Fruit fly (Drosophila melanogaster) whole organism, embryonic: ENCODE results near the gene CG13694.

Experiments
- Asciz ChIP-seq: fragments of 200-800 bp; sonication (Bioruptor generic); optimal IDR thresholded peaks from 2 replicates; lab custom pipeline; 2017; ENCODE audit warnings: missing biosample characterization, mild to moderate bottlenecking, missing genetic modification characterization, missing genetic modification reagents
- Blimp-1 ChIP-seq: fragments of 200-800 bp; sonication (Bioruptor generic); optimal IDR thresholded peaks from 3 replicates; lab custom pipeline; 2018; ENCODE audit warnings: missing biosample characterization, missing genetic modification characterization, mild to moderate bottlenecking, moderate library complexity, missing genetic modification reagents
- BtbVII ChIP-seq: fragments of 200-800 bp; sonication (Bioruptor generic); optimal IDR thresholded peaks from 3 replicates; lab custom pipeline; 2017; ENCODE audit warnings: missing biosample characterization, mild to moderate bottlenecking, missing genetic modification characterization
- CG10267 ChIP-seq: fragments of 200-800 bp; sonication (Bioruptor generic); optimal IDR thresholded peaks from 2 replicates; lab custom pipeline; 2018; ENCODE audit warnings: missing biosample characterization, mild to moderate bottlenecking, missing genetic modification characterization, moderate library complexity
- CG10431 ChIP-seq: fragments of 200-800 bp; sonication (Bioruptor generic); optimal IDR thresholded peaks from 3 replicates; lab custom pipeline; 2018; ENCODE audit warnings: missing biosample characterization, mild to moderate bottlenecking, missing genetic modification characterization
- CG10543 ChIP-seq: fragments of 200-800 bp; sonication (Bioruptor generic); optimal IDR thresholded peaks from 3 replicates; lab custom pipeline; 2017; ENCODE audit warnings: missing biosample characterization, mild to moderate bottlenecking, missing genetic modification characterization, moderate library complexity
- CG12155 ChIP-seq: fragments of 200-800 bp; sonication (Bioruptor generic); optimal IDR thresholded peaks from 3 replicates; lab custom pipeline; 2016; ENCODE audit warnings: missing biosample characterization, missing genetic modification characterization
- CG13296 ChIP-seq: fragments of 200-800 bp; sonication (Bioruptor generic); optimal IDR thresholded peaks from 3 replicates; lab custom pipeline; 2018; ENCODE audit warnings: missing biosample characterization, mild to moderate bottlenecking, missing genetic modification characterization
- CG15011 ChIP-seq: fragments of 200-800 bp; sonication (Bioruptor generic); optimal IDR thresholded peaks from 3 replicates; lab custom pipeline; 2018; ENCODE audit warnings: missing biosample characterization, mild to moderate bottlenecking, missing genetic modification characterization
- CG15514 ChIP-seq: fragments of 200-800 bp; sonication (Bioruptor generic); optimal IDR thresholded peaks from 3 replicates; lab custom pipeline; 2017; ENCODE audit warnings: missing biosample characterization, missing genetic modification characterization, mild to moderate bottlenecking, moderate library complexity, missing genetic modification reagents
- CG1603 ChIP-seq: fragments of 200-800 bp; sonication (Bioruptor generic); optimal IDR thresholded peaks from 2 replicates; lab custom pipeline; 2019; ENCODE audit warnings: missing biosample characterization, mild to moderate bottlenecking, missing genetic modification characterization, moderate library complexity
- CG17612 ChIP-seq: fragments of 200-800 bp; sonication (Bioruptor generic); IDR thresholded peaks from 2 replicates; pipeline ENCODE4 v1.3.6; 2022; ENCODE audit warnings: missing biosample characterization, missing genetic modification characterization
- CG2199 ChIP-seq: fragments of 200-800 bp; sonication (Bioruptor generic); IDR thresholded peaks from 3 replicates; pipeline ENCODE4 v1.3.6; 2022; ENCODE audit warnings: missing biosample characterization, missing genetic modification characterization
- CG3163 ChIP-seq: fragments of 200-800 bp; sonication (Bioruptor generic); optimal IDR thresholded peaks from 3 replicates; lab custom pipeline; 2016; ENCODE audit warnings: missing biosample characterization, missing genetic modification characterization
- CG32532 ChIP-seq: fragments of 200-800 bp; sonication (Bioruptor generic); IDR thresholded peaks from 2 replicates; pipeline ENCODE4 v1.3.6; 2022; ENCODE audit warnings: missing biosample characterization, missing genetic modification characterization
- CG33557 ChIP-seq: fragments of 200-800 bp; sonication (Bioruptor generic); optimal IDR thresholded peaks from 2 replicates; lab custom pipeline; 2019; ENCODE audit warnings: missing biosample characterization, mild to moderate bottlenecking, missing genetic modification characterization, moderate library complexity
- CG34422 ChIP-seq: fragments of 200-800 bp; sonication (Bioruptor generic); IDR thresholded peaks from 3 replicates; pipeline ENCODE4 v1.3.6; 2022; ENCODE audit warnings: missing biosample characterization, missing genetic modification characterization
- CG6813 ChIP-seq: fragments of 200-800 bp; sonication (Bioruptor generic); optimal IDR thresholded peaks from 2 replicates; lab custom pipeline; 2017; ENCODE audit warnings: missing biosample characterization, missing genetic modification characterization, mild to moderate bottlenecking, moderate library complexity, missing genetic modification reagents
- CG7372 ChIP-seq: fragments of 200-800 bp; sonication (Bioruptor generic); IDR thresholded peaks from 2 replicates; pipeline ENCODE4 v1.3.6; 2022; ENCODE audit warnings: missing biosample characterization, missing genetic modification characterization
- CG8359 ChIP-seq: fragments of 200-800 bp; sonication (Bioruptor generic); optimal IDR thresholded peaks from 2 replicates; lab custom pipeline; 2017; ENCODE audit warnings: missing biosample characterization, mild to moderate bottlenecking, missing genetic modification characterization, borderline replicate concordance
- CG8765 ChIP-seq: fragments of 200-800 bp; sonication (Bioruptor generic); IDR thresholded peaks from 2 replicates; pipeline ENCODE4 v1.3.6; 2022; ENCODE audit warnings: missing biosample characterization, missing genetic modification characterization
- D19A ChIP-seq: fragments of 200-800 bp; optimal IDR thresholded peaks from 3 replicates; lab custom pipeline; 2019; ENCODE audit warnings: missing biosample characterization, mild to moderate bottlenecking, missing genetic modification characterization, moderate library complexity
- Dp ChIP-seq: fragments of 200-800 bp; sonication (Bioruptor generic); optimal IDR thresholded peaks from 2 replicates; lab custom pipeline; 2018; ENCODE audit warnings: missing biosample characterization, mild to moderate bottlenecking, missing genetic modification characterization, moderate library complexity
- Drgx ChIP-seq: fragments of 200-800 bp; sonication (Bioruptor generic); IDR thresholded peaks from 2 replicates; pipeline ENCODE4 v1.3.6; 2022; ENCODE audit warnings: missing biosample characterization, missing genetic modification characterization
- Ets65A ChIP-seq: fragments of 200-800 bp; sonication (Bioruptor generic); peaks from one replicate; lab custom pipeline; 2016; ENCODE audit warnings: missing biosample characterization, missing genetic modification characterization
- Mad ChIP-seq: fragments of 200-800 bp; sonication (Bioruptor generic); optimal IDR thresholded peaks from 2 replicates; lab custom pipeline; 2016; ENCODE audit warnings: missing biosample characterization, missing genetic modification characterization
- Max ChIP-seq: fragments of 200-800 bp; sonication (Bioruptor generic); optimal IDR thresholded peaks from 2 replicates; lab custom pipeline; 2016; ENCODE audit warnings: missing biosample characterization, mild to moderate bottlenecking, missing genetic modification characterization
- Med ChIP-seq: fragments of 200-800 bp; sonication (Bioruptor generic); peaks from one replicate; lab custom pipeline; 2016; ENCODE audit warnings: missing biosample characterization, missing genetic modification characterization, mild to moderate bottlenecking, inconsistent platforms, moderate library complexity
- Nf-YB ChIP-seq: fragments of 200-800 bp; sonication (Bioruptor generic); optimal IDR thresholded peaks from 3 replicates; lab custom pipeline; 2019; ENCODE audit warnings: missing biosample characterization, mild to moderate bottlenecking, missing genetic modification characterization, moderate library complexity
- Optix ChIP-seq: fragments of 200-800 bp; sonication (Bioruptor generic); IDR thresholded peaks from 3 replicates; pipeline ENCODE4 v1.3.6; 2022; ENCODE audit warnings: missing biosample characterization, missing genetic modification characterization
- YL-1 ChIP-seq: fragments of 200-800 bp; sonication (Bioruptor generic); optimal IDR thresholded peaks from 3 replicates; lab custom pipeline; 2017; ENCODE audit warnings: missing biosample characterization, mild to moderate bottlenecking, missing genetic modification characterization
- bbx ChIP-seq: fragments of 200-800 bp; sonication (Bioruptor generic); IDR thresholded peaks from 2 replicates; pipeline ENCODE4 v1.3.6; 2022; ENCODE audit warnings: missing biosample characterization, missing genetic modification characterization; ENCODE audit not compliant: partially characterized antibody
- bowl ChIP-seq: fragments of 200-800 bp; sonication (Bioruptor generic); IDR thresholded peaks from 2 replicates; pipeline ENCODE4 v1.3.6; 2022; ENCODE audit warnings: missing biosample characterization, missing genetic modification characterization
- btn ChIP-seq: fragments of 200-800 bp; sonication (Bioruptor generic); optimal IDR thresholded peaks from 2 replicates; lab custom pipeline; 2016; ENCODE audit warnings: missing biosample characterization, missing genetic modification characterization
- cas ChIP-seq: fragments of 200-800 bp; sonication (Bioruptor generic); IDR thresholded peaks from 2 replicates; pipeline ENCODE4 v1.3.6; 2022; ENCODE audit warnings: missing biosample characterization, missing genetic modification characterization
- caup ChIP-seq: fragments of 200-800 bp; sonication (Bioruptor generic); optimal IDR thresholded peaks from 3 replicates; lab custom pipeline; 2017; ENCODE audit warnings: missing biosample characterization, mild to moderate bottlenecking, missing genetic modification characterization, moderate library complexity; ENCODE audit not compliant: severe bottlenecking
- croc ChIP-seq: fragments of 200-800 bp; sonication (Bioruptor generic); conservative IDR thresholded peaks from 3 replicates; pipeline ENCODE4 v1.3.6; 2022; ENCODE audit warnings: missing biosample characterization, missing genetic modification characterization
- dm ChIP-seq: fragments of 200-800 bp; sonication (Bioruptor generic); optimal IDR thresholded peaks from 3 replicates; lab custom pipeline; 2016; ENCODE audit warnings: missing biosample characterization, missing genetic modification characterization
- hkb ChIP-seq, 2 experiments: fragments of 200-800 bp in 1 of 2; fragments of >200 bp in 1 of 2; sonication (Bioruptor generic) in 1 of 2; IDR thresholded peaks in 1 of 2; optimal IDR thresholded peaks in 1 of 2; 2 replicates each; pipeline versions ENCODE4 v1.3.6 to Lab custom; 2017 to 2022; ENCODE audit warnings: missing biosample characterization in 1 of 2, missing genetic modification characterization in 1 of 2
- jing ChIP-seq: fragments of 200-800 bp; sonication (Bioruptor generic); optimal IDR thresholded peaks from 2 replicates; lab custom pipeline; 2018; ENCODE audit warnings: missing biosample characterization, mild to moderate bottlenecking, missing genetic modification characterization
- nau ChIP-seq: fragments of 200-800 bp; sonication (Bioruptor generic); optimal IDR thresholded peaks from 3 replicates; lab custom pipeline; 2017; ENCODE audit warnings: missing biosample characterization, mild to moderate bottlenecking, missing genetic modification characterization, missing genetic modification reagents
- nerfin-1 ChIP-seq: fragments of 200-800 bp; sonication (Bioruptor generic); optimal IDR thresholded peaks from 3 replicates; lab custom pipeline; 2019; ENCODE audit warnings: missing biosample characterization, mild to moderate bottlenecking, missing genetic modification characterization, moderate library complexity
- nom ChIP-seq: fragments of 200-800 bp; sonication (Bioruptor generic); optimal IDR thresholded peaks from 2 replicates; lab custom pipeline; 2017; ENCODE audit warnings: missing biosample characterization, missing genetic modification characterization, mild to moderate bottlenecking, moderate library complexity, missing genetic modification reagents
- pnt ChIP-seq: fragments of 200-800 bp; sonication (Bioruptor generic); optimal IDR thresholded peaks from 3 replicates; lab custom pipeline; 2016; ENCODE audit warnings: missing biosample characterization, missing genetic modification characterization
- sna ChIP-seq: fragments of 200-800 bp; sonication (Bioruptor generic); IDR thresholded peaks from 2 replicates; pipeline ENCODE4 v1.3.6; 2022; ENCODE audit warnings: missing biosample characterization, missing genetic modification characterization; ENCODE audit not compliant: partially characterized antibody
- twi ChIP-seq: fragments of 200-800 bp; optimal IDR thresholded peaks from 2 replicates; lab custom pipeline; 2019; ENCODE audit warnings: missing biosample characterization, mild to moderate bottlenecking, missing genetic modification characterization, moderate library complexity
- vvl ChIP-seq: fragments of 200-800 bp; sonication (Bioruptor generic); IDR thresholded peaks from 2 replicates; pipeline ENCODE4 v1.3.6; 2022; ENCODE audit warnings: missing biosample characterization, missing genetic modification characterization

CG13694 gene

DNA sequence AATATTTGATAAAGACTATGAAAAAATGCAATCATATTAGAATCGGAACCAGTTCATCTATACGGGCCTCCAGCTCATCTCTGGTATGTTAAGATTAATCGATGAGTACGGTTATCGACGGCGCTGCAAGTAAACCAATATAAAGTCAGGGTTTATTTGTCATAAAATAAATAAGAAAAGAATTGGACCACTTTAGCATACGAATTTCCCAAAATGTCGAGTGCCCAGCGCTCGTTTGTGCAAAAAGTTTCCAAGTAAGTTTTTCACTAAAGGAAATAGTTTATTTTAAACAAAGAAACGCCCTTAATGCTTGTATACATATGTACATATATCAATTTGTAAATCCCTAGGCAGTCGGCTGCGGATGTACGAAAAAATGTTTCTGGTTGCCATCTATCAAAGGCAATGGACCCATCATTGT is 21.6 kb downstream of the CG13694 start, which contains the start of gene Zir (continued):
- TF ChIP-seq D19A (no peak), Mad (GFP tag; lab: Kevin White, UChicago) (no peak), CG34422 (no peak), BtbVII (GFP tag; lab: Kevin White, UChicago) (peak; percentile 14), CG8765 (GFP tag; lab: Robert Waterston, UW) (no peak), bowl (no peak), nom (GFP tag; lab: Kevin White, UChicago) (peak; percentile 17), nerfin-1 (tag; lab: Kevin White, UChicago) (peak; percentile 4), CG7372 (GFP tag; lab: Robert Waterston, UW) (no peak), jing (GFP tag; lab: Kevin White, UChicago) (no peak), pnt (GFP tag; lab: Kevin White, UChicago) (no peak), CG8359 (no peak), vvl (GFP tag; lab: Robert Waterston, UW) (peak; percentile 45; the same call in 1 of the 2 replicates), CG13296 (peak; percentile 43), CG33557 (peak; percentile 29), CG6813 (GFP tag; lab: Kevin White, UChicago) (no peak), CG32532 (GFP tag; lab: Robert Waterston, UW) (no peak), CG10267 (tag; lab: Kevin White, UChicago) (peak; percentile 21), CG17612 (GFP tag; lab: Robert Waterston, UW) (no peak)

DNA sequence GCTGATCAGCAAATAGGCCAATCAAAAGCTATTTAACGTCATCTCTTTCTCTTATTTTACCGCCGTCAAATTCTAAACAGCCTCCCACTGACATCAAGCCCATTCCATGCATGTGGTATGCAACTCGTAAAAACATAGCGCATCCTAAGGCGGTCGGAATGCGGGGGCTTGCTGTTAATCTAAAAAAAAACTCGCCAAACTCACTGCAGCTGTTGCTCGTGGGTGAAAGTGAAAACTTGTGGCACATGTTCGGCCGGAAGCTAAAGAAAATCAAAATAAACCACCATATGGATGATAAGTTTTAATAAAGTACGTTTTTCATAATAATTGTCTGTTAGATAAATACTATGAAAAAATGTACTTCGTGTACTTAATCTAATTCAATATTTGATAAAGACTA is 22.2 kb downstream of the CG13694 start:
- no peak for TF ChIP-seq CG15011 (GFP tag; lab: Kevin White, UChicago)
- no peak for TF ChIP-seq CG10431
- TF ChIP-seq YL-1 (GFP tag; lab: Kevin White, UChicago): no peak
- TF ChIP-seq croc (GFP tag; lab: Robert Waterston, UW): no peak
- no peak for TF ChIP-seq Dp
- TF ChIP-seq nau (GFP tag; lab: Kevin White, UChicago): peak; percentile 70
- peak; percentile 11 for TF ChIP-seq twi (tag; lab: Kevin White, UChicago)
- TF ChIP-seq CG15514 (GFP tag; lab: Kevin White, UChicago): no peak
- no peak for TF ChIP-seq Asciz (GFP tag; lab: Kevin White, UChicago)
- peak; percentile 86 for TF ChIP-seq Blimp-1 (GFP tag; lab: Kevin White, UChicago)
- TF ChIP-seq bbx: peak; percentile 10; the same call in 1 of the 2 replicates
- TF ChIP-seq Optix (GFP tag; lab: Robert Waterston, UW): no peak
- TF ChIP-seq CG2199 (GFP tag; lab: Robert Waterston, UW): 0 out of 3 replicates have a peak, but pooled peaks have one; percentile 21
- TF ChIP-seq Nf-YB (GFP tag; lab: Kevin White, UChicago): peak; percentile 63
- no peak for TF ChIP-seq CG1603 (tag; lab: Kevin White, UChicago)
- no peak for TF ChIP-seq CG12155 (GFP tag; lab: Kevin White, UChicago)
- TF ChIP-seq hkb (optimal IDR thresholded peaks at IDR 0.05; lab: Kevin White, UChicago): no peak
- 0 out of 2 replicates have a peak, but pooled peaks have one; percentile 8 for TF ChIP-seq hkb (GFP tag; IDR thresholded peaks at IDR 0.05; lab: Robert Waterston, UW)
- TF ChIP-seq sna (GFP tag; lab: Robert Waterston, UW): no peak

DNA sequence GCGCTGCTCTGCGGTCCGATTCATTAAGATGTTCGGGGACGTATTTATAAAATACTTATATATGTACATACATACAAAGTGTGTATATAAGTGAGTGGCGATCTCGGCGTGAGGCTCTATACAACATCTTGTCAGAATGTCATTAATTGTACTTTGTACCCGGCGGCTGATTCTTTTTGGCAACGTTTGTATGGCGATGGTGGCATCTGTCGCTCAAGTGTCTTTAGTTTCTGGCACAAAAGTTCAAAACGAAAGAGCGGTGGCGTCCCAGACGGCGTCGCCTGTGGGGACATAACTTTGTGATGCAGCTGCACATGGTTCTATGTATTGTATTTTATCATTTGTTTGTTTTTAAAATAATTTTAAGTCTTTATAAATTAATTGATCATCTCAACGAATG is 23.3 kb downstream of the CG13694 start:
- TF ChIP-seq CG2199 (GFP tag; lab: Robert Waterston, UW) (0 out of 3 replicates have a peak, but pooled peaks have one; percentile 1), nom (GFP tag; lab: Kevin White, UChicago) (no peak), nau (GFP tag; lab: Kevin White, UChicago) (peak; percentile 15), CG32532 (GFP tag; lab: Robert Waterston, UW) (no peak), CG10543 (peak; percentile 22), Med (GFP tag; lab: Kevin White, UChicago) (peak; percentile 47), Max (GFP tag; lab: Kevin White, UChicago) (no peak), cas (GFP tag; lab: Robert Waterston, UW) (no peak), btn (GFP tag; lab: Kevin White, UChicago) (no peak), CG15514 (GFP tag; lab: Kevin White, UChicago) (no peak), Drgx (GFP tag; lab: Robert Waterston, UW) (no peak), CG3163 (no peak), dm (GFP tag; lab: Kevin White, UChicago) (no peak), caup (no peak), Ets65A (peak; percentile 78)
